Worm (Caenorhabditis elegans) whole organism, L3 larva: ENCODE data around the gene F58H1.8.

Source experiments
- R02D3.7 ChIP-seq: fragments of 150-350 bp; optimal IDR thresholded peaks from 2 replicates; lab custom pipeline; 2014; ENCODE audit warnings: missing biosample characterization, missing genetic modification characterization
- ceh-16 ChIP-seq: sonication (generic microtip); optimal IDR thresholded peaks from 2 replicates; lab custom pipeline; 2017; ENCODE audit warnings: missing biosample characterization, missing genetic modification characterization
- ceh-9 ChIP-seq: sonication (generic microtip); optimal IDR thresholded peaks from 2 replicates; lab custom pipeline; 2018; ENCODE audit warnings: missing biosample characterization, missing genetic modification characterization
- egl-5 ChIP-seq: fragments of 150-350 bp; optimal IDR thresholded peaks from 2 replicates; lab custom pipeline; 2017; ENCODE audit warnings: missing biosample characterization, missing genetic modification reagents, missing genetic modification characterization, inconsistent platforms
- elt-2 ChIP-seq: sonication (generic microtip); optimal IDR thresholded peaks from 2 replicates; lab custom pipeline; 2016; ENCODE audit warnings: missing genetic modification reagents, mild to moderate bottlenecking, missing genetic modification characterization, missing compliant biosample characterization
- elt-3 ChIP-seq, 3 experiments: fragments of 150-350 bp in 1 of 3; sonication (generic microtip) in 2 of 3; optimal IDR thresholded peaks; 2 replicates in 2 of 3; 4 replicates in 1 of 3; lab custom pipeline; 2014 to 2017; ENCODE audit warnings: missing biosample characterization in 3 of 3, missing genetic modification characterization in 3 of 3
- skn-1 ChIP-seq: fragments of 150-350 bp; optimal IDR thresholded peaks from 2 replicates; lab custom pipeline; 2014; ENCODE audit warnings: missing biosample characterization, missing genetic modification characterization
- snpc-4 ChIP-seq: fragments of 150-350 bp; optimal IDR thresholded peaks from 2 replicates; lab custom pipeline; 2014; ENCODE audit warnings: missing biosample characterization, missing genetic modification characterization
- tbx-2 ChIP-seq: sonication (generic microtip); optimal IDR thresholded peaks from 2 replicates; lab custom pipeline; 2016; ENCODE audit warnings: mild to moderate bottlenecking, missing genetic modification characterization, missing compliant biosample characterization
- unc-62 ChIP-seq: fragments of 150-350 bp; sonication (generic microtip); optimal IDR thresholded peaks from 4 replicates; lab custom pipeline; 2014; ENCODE audit warnings: missing biosample characterization, missing genetic modification reagents, missing genetic modification characterization
- ztf-11 ChIP-seq: fragments of 150-350 bp; optimal IDR thresholded peaks from 2 replicates; lab custom pipeline; 2014; ENCODE audit warnings: missing biosample characterization, missing genetic modification characterization

- no peak for TF ChIP-seq R02D3.7
- no peak for TF ChIP-seq ceh-9 (tag; lab: Kevin White, UChicago)
- no peak for TF ChIP-seq elt-3 (tag; optimal IDR thresholded peaks at IDR 0.05; lab: Kevin White, UChicago)
- TF ChIP-seq ceh-16 (tag; lab: Kevin White, UChicago) = no peak
- no peak for TF ChIP-seq skn-1 (tag; lab: Kevin White, UChicago)
- TF ChIP-seq egl-5 (tag; lab: Kevin White, UChicago) = no peak
- no peak for TF ChIP-seq tbx-2
- no peak for TF ChIP-seq snpc-4 (tag; lab: Kevin White, UChicago)
- TF ChIP-seq ztf-11 (tag; lab: Kevin White, UChicago) = no peak
- no peak for TF ChIP-seq elt-2 (tag; lab: Kevin White, UChicago)
- no peak for TF ChIP-seq unc-62
Observed at ce11 chrV:11951227-11951626, 16.3 kb downstream of the F58H1.8 start.
